Worm (Caenorhabditis elegans) whole organism, late embryonic: ENCODE data around the gene srh-252.

Experiments used
- C38D4.7 ChIP-seq: fragments of 200-800 bp; sonication (Bioruptor generic); optimal IDR thresholded peaks from 2 replicates; lab custom pipeline; 2018; ENCODE audit warnings: mild to moderate bottlenecking, missing genetic modification characterization, moderate library complexity, missing compliant biosample characterization
- ceh-14 ChIP-seq: sonication (generic microtip); optimal IDR thresholded peaks from 2 replicates; lab custom pipeline; 2016; ENCODE audit warnings: missing genotype, missing genetic modification characterization, missing compliant biosample characterization
- ceh-18 ChIP-seq: sonication (generic microtip); optimal IDR thresholded peaks from 2 replicates; lab custom pipeline; 2016; ENCODE audit warnings: missing genetic modification characterization, missing compliant biosample characterization
- ceh-31 ChIP-seq: sonication (generic microtip); optimal IDR thresholded peaks from 2 replicates; lab custom pipeline; 2016; ENCODE audit warnings: missing genetic modification characterization, missing compliant biosample characterization
- ceh-6 ChIP-seq: fragments of 200-800 bp; sonication (Bioruptor generic); optimal IDR thresholded peaks from 2 replicates; lab custom pipeline; 2018; ENCODE audit warnings: mild to moderate bottlenecking, missing genetic modification characterization, missing compliant biosample characterization
- dmd-4 ChIP-seq: sonication (generic microtip); optimal IDR thresholded peaks from 2 replicates; lab custom pipeline; 2016; ENCODE audit warnings: borderline replicate concordance, missing genetic modification characterization, missing compliant biosample characterization
- dve-1 ChIP-seq: sonication (generic microtip); optimal IDR thresholded peaks from 2 replicates; lab custom pipeline; 2017; ENCODE audit warnings: antibody characterized with exemption, mild to moderate bottlenecking, missing genetic modification characterization, missing compliant biosample characterization
- elt-2 ChIP-seq: sonication (generic microtip); optimal IDR thresholded peaks from 2 replicates; lab custom pipeline; 2016; ENCODE audit warnings: missing genetic modification reagents, missing genetic modification characterization, missing compliant biosample characterization
- hlh-6 ChIP-seq: sonication (generic microtip); optimal IDR thresholded peaks from 2 replicates; lab custom pipeline; 2016; ENCODE audit warnings: missing genotype, missing genetic modification characterization, missing compliant biosample characterization
- nhr-11 ChIP-seq: fragments of 150-350 bp; optimal IDR thresholded peaks from 2 replicates; lab custom pipeline; 2014; ENCODE audit warnings: missing biosample characterization, missing genetic modification characterization
- nhr-232 ChIP-seq: sonication (generic microtip); optimal IDR thresholded peaks from 2 replicates; lab custom pipeline; 2016; ENCODE audit warnings: missing genetic modification characterization, missing compliant biosample characterization
- npax-4 ChIP-seq: sonication (generic microtip); optimal IDR thresholded peaks from 2 replicates; lab custom pipeline; 2016; ENCODE audit warnings: missing genetic modification characterization, missing compliant biosample characterization
- odd-2 ChIP-seq: sonication (generic microtip); optimal IDR thresholded peaks from 2 replicates; lab custom pipeline; 2017; ENCODE audit warnings: antibody characterized with exemption, mild to moderate bottlenecking, missing genetic modification characterization, missing compliant biosample characterization
- pag-3 ChIP-seq: sonication (generic microtip); optimal IDR thresholded peaks from 2 replicates; lab custom pipeline; 2016; ENCODE audit warnings: missing compliant biosample characterization, missing genetic modification characterization, borderline replicate concordance
- pat-9 ChIP-seq: fragments of 200-800 bp; sonication (Bioruptor generic); optimal IDR thresholded peaks from 2 replicates; lab custom pipeline; 2018; ENCODE audit warnings: mild to moderate bottlenecking, missing genetic modification characterization, moderate library complexity, missing compliant biosample characterization
- pros-1 ChIP-seq: fragments of 150-350 bp; optimal IDR thresholded peaks from 2 replicates; lab custom pipeline; 2014; ENCODE audit warnings: missing biosample characterization, missing genetic modification reagents, missing genetic modification characterization
- syd-9 ChIP-seq: sonication (generic microtip); optimal IDR thresholded peaks from 2 replicates; lab custom pipeline; 2016; ENCODE audit warnings: mild to moderate bottlenecking, missing genetic modification characterization, moderate library complexity, missing compliant biosample characterization
- unc-3 ChIP-seq, 2 experiments: fragments of 200-800 bp in 1 of 2; sonication (Bioruptor generic) in 1 of 2; sonication (generic microtip) in 1 of 2; conservative IDR thresholded peaks in 1 of 2; optimal IDR thresholded peaks in 1 of 2; 2 replicates each; pipeline versions ENCODE4 v1.3.6 to Lab custom; 2016 to 2022; ENCODE audit warnings: missing compliant biosample characterization in 2 of 2, missing genetic modification characterization in 2 of 2, missing genetic modification reagents in 1 of 2
- unc-86 ChIP-seq: sonication (generic microtip); optimal IDR thresholded peaks from 2 replicates; lab custom pipeline; 2016; ENCODE audit warnings: missing genetic modification characterization, missing compliant biosample characterization

srh-252 gene

DNA sequence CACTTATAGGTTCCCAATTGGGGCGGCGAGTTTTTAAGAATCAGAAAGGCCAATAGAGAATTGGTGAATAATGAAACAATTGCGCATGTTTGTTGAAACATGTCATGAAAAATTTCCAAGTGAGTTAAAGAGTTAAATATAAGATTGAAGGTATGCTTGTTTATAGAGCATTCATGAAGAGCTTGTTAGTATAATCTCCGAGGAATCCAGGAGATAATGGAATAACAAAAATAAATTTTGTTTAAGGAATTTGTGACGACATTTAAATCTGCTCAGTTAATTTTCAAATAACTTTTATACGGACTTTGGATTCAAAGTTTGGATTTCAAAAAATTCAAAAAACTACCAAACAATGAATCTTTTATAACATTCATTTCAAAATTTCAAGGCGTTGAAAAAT, 32.8 kb downstream of the srh-252 start, which contains the start of gene str-199:
Gene str-199, minus strand, starts transcription at position 101 of the 400 bp plus-strand sequence.
- TF ChIP-seq unc-3 (GFP tag; conservative IDR thresholded peaks at IDR 0.05; lab: Robert Waterston, UW) = no peak
- no peak for TF ChIP-seq unc-3 (tag; optimal IDR thresholded peaks at IDR 0.05; lab: Kevin White, UChicago)
- TF ChIP-seq pag-3 (tag; lab: Kevin White, UChicago) = no peak

DNA sequence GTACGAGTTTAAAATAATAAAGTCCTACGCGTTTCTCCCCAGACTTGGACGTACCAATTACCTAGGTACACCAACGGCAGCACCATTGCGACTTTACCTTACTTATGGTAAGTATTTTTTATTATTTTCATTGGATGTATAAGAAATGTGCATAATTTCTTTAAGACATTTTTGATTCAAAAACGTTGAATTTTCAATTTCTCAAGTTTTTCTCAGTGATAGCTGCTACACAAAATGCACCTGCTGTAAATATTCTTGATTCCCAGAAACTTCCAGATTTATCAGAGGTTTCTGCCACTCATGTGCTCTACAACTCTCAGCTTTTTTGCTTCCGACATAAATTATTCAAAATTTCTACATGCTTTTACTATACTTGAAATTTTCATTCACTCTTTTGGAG, 41.2 kb downstream of the srh-252 start, which contains the start of gene srh-159:
Gene srh-159, plus strand, starts transcription at position 301 of the 400 bp plus-strand sequence.
- no peak for TF ChIP-seq pat-9 (tag; lab: Kevin White, UChicago)
- TF ChIP-seq ceh-14 (tag; lab: Kevin White, UChicago) = no peak
- TF ChIP-seq unc-86 (tag; lab: Kevin White, UChicago) = no peak
- no peak for TF ChIP-seq ceh-31

DNA sequence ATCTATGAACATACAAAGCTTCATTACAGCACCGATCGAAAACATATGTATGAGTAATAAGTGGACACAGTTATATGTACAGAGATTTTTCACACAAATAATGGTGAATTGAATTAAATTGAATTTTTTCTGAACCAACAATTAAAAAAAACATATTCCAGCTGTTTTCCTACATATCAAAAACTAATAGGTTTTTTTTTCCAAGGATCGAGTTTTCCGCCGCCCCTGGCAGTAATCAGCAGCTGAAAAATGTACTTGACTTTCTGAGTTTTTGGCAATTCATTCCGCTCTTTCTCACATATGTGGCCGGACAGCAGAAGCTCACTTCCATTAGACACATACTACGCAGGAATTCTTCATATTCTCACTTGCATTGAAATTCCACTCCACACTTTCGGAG, 44.7 kb downstream of the srh-252 start, which contains the start of gene srh-174:
Gene srh-174, plus strand, starts transcription at position 301 of the 400 bp plus-strand sequence.
- TF ChIP-seq unc-3 (GFP tag; conservative IDR thresholded peaks at IDR 0.05; lab: Robert Waterston, UW) (no peak), unc-3 (tag; optimal IDR thresholded peaks at IDR 0.05; lab: Kevin White, UChicago) (no peak), npax-4 (no peak), hlh-6 (tag; lab: Kevin White, UChicago) (no peak), ceh-18 (tag; lab: Kevin White, UChicago) (no peak), nhr-232 (tag; lab: Kevin White, UChicago) (no peak), elt-2 (tag; lab: Kevin White, UChicago) (no peak)

DNA sequence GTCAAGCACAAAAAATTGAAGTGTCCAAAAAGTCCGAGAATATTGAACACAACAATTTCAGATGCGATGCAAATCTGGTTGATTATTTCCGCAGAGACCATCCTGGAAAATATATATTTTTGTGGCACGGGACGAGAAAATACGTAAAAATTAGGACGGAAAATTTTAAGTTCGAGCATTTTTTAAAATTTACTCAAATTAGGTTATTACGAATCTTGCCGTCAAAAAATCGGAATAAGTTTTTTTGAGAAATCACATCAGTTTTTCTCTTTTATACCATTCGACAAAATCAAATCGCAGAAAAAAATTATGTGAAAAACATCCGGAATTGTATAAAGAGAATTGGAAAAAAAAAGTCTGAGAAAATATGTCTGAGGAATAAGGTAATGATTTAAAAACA, 45.2 kb downstream of the srh-252 start, which contains the start of gene srsx-1:
Gene srsx-1, minus strand, starts transcription at position 101 of the 400 bp plus-strand sequence.
- TF ChIP-seq odd-2 (tag; lab: Kevin White, UChicago) = no peak
- no peak for TF ChIP-seq nhr-11 (tag; lab: Kevin White, UChicago)
- TF ChIP-seq C38D4.7 (GFP tag; lab: Kevin White, UChicago) = no peak
- no peak for TF ChIP-seq ceh-6 (GFP tag; lab: Kevin White, UChicago)

DNA sequence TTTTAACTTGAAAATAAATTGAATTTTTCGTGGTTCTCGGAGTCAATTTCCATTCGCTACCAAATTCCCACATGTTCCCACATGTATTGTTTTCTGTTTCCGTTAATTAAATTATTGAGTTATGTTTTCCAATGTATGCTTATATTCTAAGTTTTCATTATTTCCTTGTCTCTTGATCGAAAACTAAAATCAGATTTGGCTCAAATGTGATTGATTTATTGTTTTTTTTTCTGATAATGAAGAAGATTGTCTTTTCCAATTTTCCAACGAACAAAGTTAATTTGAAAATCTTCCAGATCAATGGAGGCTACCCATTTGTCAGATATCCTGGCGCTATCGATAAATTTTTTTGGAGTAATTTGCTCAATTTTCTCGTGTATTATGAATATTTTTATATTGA, 49.5 kb downstream of the srh-252 start, which contains the start of gene srbc-25:
Gene srbc-25, plus strand, starts transcription at position 301 of the 400 bp plus-strand sequence.
- TF ChIP-seq dve-1 (tag; lab: Kevin White, UChicago) (no peak), elt-2 (tag; lab: Kevin White, UChicago) (no peak), pros-1 (no peak), dmd-4 (no peak), syd-9 (tag; lab: Kevin White, UChicago) (no peak)
